Worm (Caenorhabditis elegans) whole organism, L4/young adult: ENCODE results near the gene pap-3.

Experiments used
- W03F9.2 ChIP-seq: fragments of 150-350 bp; optimal IDR thresholded peaks from 2 replicates; lab custom pipeline; 2014; ENCODE audit warnings: missing biosample characterization, missing genetic modification characterization
- dao-5 ChIP-seq: sonication (generic microtip); optimal IDR thresholded peaks from 2 replicates; lab custom pipeline; 2016; ENCODE audit warnings: missing genotype, missing genetic modification characterization, moderate library complexity, missing compliant biosample characterization
- him-1 ChIP-seq: sonication (generic microtip); optimal IDR thresholded peaks from 2 replicates; lab custom pipeline; 2016; ENCODE audit warnings: missing genotype, missing genetic modification reagents, missing genetic modification characterization, missing compliant biosample characterization

ce11 chrII:11772364-11772763, 44.0 kb downstream of the pap-3 start, which contains the start of gene F44E5.15:
- TF ChIP-seq him-1 (tag; lab: Kevin White, UChicago) (no peak), W03F9.2 (tag; lab: Kevin White, UChicago) (no peak), dao-5 (tag; lab: Kevin White, UChicago) (no peak)
